Worm (Caenorhabditis elegans) whole organism, L4 larva: ENCODE data around the gene nos-2.

Source experiments
- aly-2 ChIP-seq: sonication (generic microtip); optimal IDR thresholded peaks from 2 replicates; lab custom pipeline; 2018; ENCODE audit warnings: missing biosample characterization, missing genetic modification characterization
- ama-1 ChIP-seq: fragments of 150-350 bp; optimal IDR thresholded peaks from 2 replicates; lab custom pipeline; 2014; ENCODE audit warnings: inconsistent platforms, mixed read lengths
- ces-1 ChIP-seq: fragments of 150-350 bp; sonication (generic microtip); optimal IDR thresholded peaks from 4 replicates; lab custom pipeline; 2014; ENCODE audit warnings: missing biosample characterization, missing genetic modification reagents, missing genetic modification characterization
- lin-13 ChIP-seq: fragments of 150-350 bp; optimal IDR thresholded peaks from 2 replicates; lab custom pipeline; 2014; ENCODE audit warnings: missing biosample characterization, missing genetic modification reagents, missing genetic modification characterization
- mxl-2 ChIP-seq: fragments of 200-800 bp; sonication (Bioruptor generic); conservative IDR thresholded peaks from 2 replicates; pipeline ENCODE4 v1.3.6; 2022; ENCODE audit warnings: missing genetic modification reagents, missing genetic modification characterization, missing compliant biosample characterization
- nhr-11 ChIP-seq: fragments of 150-350 bp; optimal IDR thresholded peaks from 2 replicates; lab custom pipeline; 2014; ENCODE audit warnings: missing biosample characterization, missing genetic modification characterization
- nhr-237 ChIP-seq: sonication (generic microtip); optimal IDR thresholded peaks from 2 replicates; lab custom pipeline; 2017; ENCODE audit warnings: missing biosample characterization, missing genetic modification characterization
- pqm-1 ChIP-seq: sonication (generic microtip); optimal IDR thresholded peaks from 2 replicates; lab custom pipeline; 2017; ENCODE audit warnings: missing biosample characterization, missing genetic modification characterization
- saeg-2 ChIP-seq: fragments of 200-800 bp; sonication (Bioruptor generic); IDR thresholded peaks from 2 replicates; pipeline ENCODE4 v1.3.6; 2022; ENCODE audit warnings: missing genetic modification reagents, missing genetic modification characterization, missing compliant biosample characterization
- spr-1 ChIP-seq: sonication (generic microtip); optimal IDR thresholded peaks from 2 replicates; lab custom pipeline; 2016; ENCODE audit warnings: mild to moderate bottlenecking, missing genetic modification characterization, missing compliant biosample characterization
- unc-130 ChIP-seq: sonication (generic microtip); optimal IDR thresholded peaks from 2 replicates; lab custom pipeline; 2016; ENCODE audit warnings: missing genetic modification reagents, missing genetic modification characterization, missing compliant biosample characterization
- zag-1 ChIP-seq: fragments of 150-350 bp; optimal IDR thresholded peaks from 2 replicates; lab custom pipeline; 2014; ENCODE audit warnings: missing biosample characterization, missing genetic modification characterization
- zfp-2 ChIP-seq: sonication (generic microtip); optimal IDR thresholded peaks from 2 replicates; lab custom pipeline; 2016; ENCODE audit warnings: mild to moderate bottlenecking, missing genetic modification characterization, missing compliant biosample characterization
- ztf-11 ChIP-seq: fragments of 150-350 bp; optimal IDR thresholded peaks from 2 replicates; lab custom pipeline; 2014; ENCODE audit warnings: missing biosample characterization, missing genetic modification characterization

DNA sequence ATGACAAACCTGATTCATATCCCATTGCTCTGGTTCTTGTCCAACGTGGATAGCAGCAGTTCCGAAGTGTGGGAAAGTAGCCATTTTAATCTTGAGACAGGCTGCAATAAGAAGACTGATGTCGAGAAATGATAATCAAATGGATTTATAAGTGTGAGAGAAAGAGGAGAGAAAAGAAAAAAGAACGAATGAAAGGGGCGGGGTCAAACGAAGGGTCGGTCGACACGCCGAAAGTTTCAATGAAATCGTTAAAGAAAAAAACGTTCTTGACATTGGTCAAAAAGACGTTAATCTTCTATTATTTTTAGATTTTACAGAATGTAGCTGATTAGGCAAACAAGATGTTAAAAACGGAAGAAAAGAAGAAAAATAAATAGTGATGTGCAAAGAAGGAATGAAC is 7.6 kb upstream of the nos-2 start, which contains the start of gene cth-2:
- TF ChIP-seq nhr-11 (tag; lab: Kevin White, UChicago), result no peak
- no peak for TF ChIP-seq zag-1 (tag; lab: Kevin White, UChicago)
- no peak for TF ChIP-seq pqm-1 (tag; lab: Kevin White, UChicago)
- TF ChIP-seq spr-1 (tag; lab: Kevin White, UChicago), result no peak
- TF ChIP-seq lin-13 (GFP tag; lab: Kevin White, UChicago), result no peak
- no peak for TF ChIP-seq ztf-11 (tag; lab: Kevin White, UChicago)
- TF ChIP-seq saeg-2, result no peak
- TF ChIP-seq zfp-2 (tag; lab: Kevin White, UChicago), result no peak
- no peak for TF ChIP-seq nhr-237
- TF ChIP-seq unc-130 (GFP tag; lab: Kevin White, UChicago), result no peak
- peak; percentile 19 for TF ChIP-seq ama-1
- TF ChIP-seq mxl-2 (GFP tag; lab: Robert Waterston, UW), result no peak
- TF ChIP-seq ces-1, result no peak
- TF ChIP-seq aly-2 (tag; lab: Kevin White, UChicago), result no peak
